Fruit fly (Drosophila melanogaster): ENCODE data around the gene IntS11.

Gene IntS11

DNA sequence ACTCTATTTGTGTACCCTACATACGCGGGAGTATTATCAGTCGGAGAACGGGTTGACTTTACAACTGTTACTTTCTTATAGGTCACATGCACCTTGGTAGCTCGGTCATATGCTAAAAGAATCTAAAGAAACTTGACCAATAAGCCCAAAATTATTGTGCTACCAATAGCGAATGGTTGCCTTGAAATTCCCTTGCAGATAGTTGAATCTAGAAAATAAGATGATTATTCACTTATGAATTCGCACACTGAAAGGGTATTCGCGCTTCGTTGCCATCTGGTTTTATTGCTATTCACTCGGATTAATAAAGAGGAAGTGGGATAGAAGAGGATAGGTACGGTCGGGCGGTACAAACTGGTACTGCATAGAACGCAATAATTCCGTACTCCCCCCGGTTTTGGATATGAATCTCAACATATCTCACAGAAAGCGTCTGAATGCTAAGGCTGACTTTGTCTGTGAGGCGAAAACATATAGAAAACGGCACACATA lies 28.7 kb downstream of the IntS11 start (continued):
- peak; percentile 76 for TF ChIP-seq al (GFP tag; IDR thresholded peaks at IDR 0.05)
- TF ChIP-seq ham (GFP tag; IDR thresholded peaks at IDR 0.05) = peak; percentile 69; the same call in 1 of the 2 replicates
- peak; percentile 54; the same call in 1 of the 2 replicates for TF ChIP-seq CG31441 (GFP tag; IDR thresholded peaks at IDR 0.05)
- peak; percentile 59 for TF ChIP-seq slp2 (GFP tag; optimal IDR thresholded peaks at IDR 0.05)
- no peak for TF ChIP-seq CG7963 (GFP tag; IDR thresholded peaks at IDR 0.05; ENCODE audit: partially characterized antibody)
- peak; percentile 76 to 88 for TF ChIP-seq dpn (GFP tag; optimal IDR thresholded peaks at IDR 0.05)
- TF ChIP-seq CG8089 (GFP tag; optimal IDR thresholded peaks at IDR 0.05) = peak; percentile 61
- no peak for TF ChIP-seq tna (GFP tag; IDR thresholded peaks at IDR 0.05; ENCODE audit: partially characterized antibody)
- TF ChIP-seq CG10654 (GFP tag; optimal IDR thresholded peaks at IDR 0.05) = peak; percentile 38
- no peak for TF ChIP-seq br (optimal IDR thresholded peaks at IDR 0.05)
- peak; percentile 10; the same call in 1 of the 2 replicates for TF ChIP-seq onecut (GFP tag; IDR thresholded peaks at IDR 0.05)
- peak; percentile 56 for TF ChIP-seq wdn (GFP tag; IDR thresholded peaks at IDR 0.05)
- peak; percentile 53 for TF ChIP-seq CG12942 (GFP tag; optimal IDR thresholded peaks at IDR 0.05)
- peak; percentile 15 for TF ChIP-seq zen (tag; optimal IDR thresholded peaks at IDR 0.05)
- TF ChIP-seq trem (tag; optimal IDR thresholded peaks at IDR 0.05) = no peak
- TF ChIP-seq CG14965 (GFP tag; optimal IDR thresholded peaks at IDR 0.05; ENCODE audit: borderline replicate concordance) = peak; percentile 47
- TF ChIP-seq Ets97D (GFP tag; optimal IDR thresholded peaks at IDR 0.05) = peak; percentile 31
- no peak for TF ChIP-seq Ravus (GFP tag; IDR thresholded peaks at IDR 0.05)
- TF ChIP-seq row (GFP tag; IDR thresholded peaks at IDR 0.05) = peak; percentile 94
- TF ChIP-seq Oli (tag; optimal IDR thresholded peaks at IDR 0.05) = peak; percentile 76
- TF ChIP-seq CG6175 (GFP tag; IDR thresholded peaks at IDR 0.05) = peak; percentile 71; the same call in 2 of the 3 replicates
- peak; percentile 66 for TF ChIP-seq CG1602 (GFP tag; optimal IDR thresholded peaks at IDR 0.05)
- peak; percentile 67; the same call in 1 of the 2 replicates for TF ChIP-seq ranshi (GFP tag; IDR thresholded peaks at IDR 0.05)
- peak; percentile 28 for TF ChIP-seq dmrt11E (tag; optimal IDR thresholded peaks at IDR 0.05)
- TF ChIP-seq eyg (GFP tag; optimal IDR thresholded peaks at IDR 0.05) = peak; percentile 83
- peak; percentile 54 for TF ChIP-seq Nf-YB (GFP tag; optimal IDR thresholded peaks at IDR 0.05)
- no peak for TF ChIP-seq fd102C (GFP tag; optimal IDR thresholded peaks at IDR 0.05)
- TF ChIP-seq Nf-YA (GFP tag; IDR thresholded peaks at IDR 0.05) = peak; percentile 42; the same call in 1 of the 2 replicates
- peak; percentile 77 for TF ChIP-seq CHES-1-like (GFP tag; optimal IDR thresholded peaks at IDR 0.05)
- no peak for TF ChIP-seq kni (GFP tag; optimal IDR thresholded peaks at IDR 0.05)
- TF ChIP-seq jing (GFP tag; optimal IDR thresholded peaks at IDR 0.05) = peak; percentile 52
- TF ChIP-seq Camta (GFP tag; optimal IDR thresholded peaks at IDR 0.05) = peak; percentile 45
- peak; percentile 77 for TF ChIP-seq Hand (GFP tag; optimal IDR thresholded peaks at IDR 0.05)
- peak; percentile 26 for TF ChIP-seq Dad (GFP tag; optimal IDR thresholded peaks at IDR 0.05)
- no peak for TF ChIP-seq vnd (GFP tag; IDR thresholded peaks at IDR 0.05; ENCODE audit: partially characterized antibody)
- no peak for TF ChIP-seq Dp (GFP tag; optimal IDR thresholded peaks at IDR 0.05)
- TF ChIP-seq bowl (GFP tag; IDR thresholded peaks at IDR 0.05) = no peak
- peak; percentile 76 for TF ChIP-seq CG12659 (GFP tag; optimal IDR thresholded peaks at IDR 0.05)
- TF ChIP-seq MESR4 (GFP tag; optimal IDR thresholded peaks at IDR 0.05) = no peak
- TF ChIP-seq CG3065 (GFP tag; optimal IDR thresholded peaks at IDR 0.05) = no peak
- peak; percentile 33 for TF ChIP-seq BtbVII (GFP tag; optimal IDR thresholded peaks at IDR 0.05)
- TF ChIP-seq jumu (GFP tag; optimal IDR thresholded peaks at IDR 0.05) = peak; percentile 53
- peak; percentile 52; the same call in 1 of the 2 replicates for TF ChIP-seq peb (GFP tag; IDR thresholded peaks at IDR 0.05)
- TF ChIP-seq lmd (GFP tag; IDR thresholded peaks at IDR 0.05) = peak; percentile 87
- TF ChIP-seq CG2116 (GFP tag; optimal IDR thresholded peaks at IDR 0.05) = no peak
- TF ChIP-seq CG9727 (GFP tag; optimal IDR thresholded peaks at IDR 0.05) = peak; percentile 76
- TF ChIP-seq CG9609 (GFP tag; optimal IDR thresholded peaks at IDR 0.05) = peak; percentile 76
- TF ChIP-seq CG11560 (tag; IDR thresholded peaks at IDR 0.05) = peak; percentile 73
- TF ChIP-seq chn (GFP tag; optimal IDR thresholded peaks at IDR 0.05) = peak; percentile 53
- peak; percentile 37; the same call in 1 of the 3 replicates for TF ChIP-seq CG2889 (GFP tag; IDR thresholded peaks at IDR 0.05)
- TF ChIP-seq ase (GFP tag; IDR thresholded peaks at IDR 0.05) = no peak

Measured in whole organism, embryonic.